Worm (Caenorhabditis elegans) whole organism, L2 larva: Measurements from ENCODE around the gene srw-42.

Source experiments
- blmp-1 ChIP-seq: sonication (generic microtip); optimal IDR thresholded peaks from 2 replicates; lab custom pipeline; 2017; ENCODE audit warnings: missing genetic modification characterization, mild to moderate bottlenecking, missing compliant biosample characterization, antibody characterized with exemption, moderate library complexity; ENCODE audit not compliant: insufficient read depth
- snpc-4 ChIP-seq: fragments of 150-350 bp; optimal IDR thresholded peaks from 2 replicates; lab custom pipeline; 2014; ENCODE audit warnings: missing biosample characterization, missing genetic modification characterization

DNA sequence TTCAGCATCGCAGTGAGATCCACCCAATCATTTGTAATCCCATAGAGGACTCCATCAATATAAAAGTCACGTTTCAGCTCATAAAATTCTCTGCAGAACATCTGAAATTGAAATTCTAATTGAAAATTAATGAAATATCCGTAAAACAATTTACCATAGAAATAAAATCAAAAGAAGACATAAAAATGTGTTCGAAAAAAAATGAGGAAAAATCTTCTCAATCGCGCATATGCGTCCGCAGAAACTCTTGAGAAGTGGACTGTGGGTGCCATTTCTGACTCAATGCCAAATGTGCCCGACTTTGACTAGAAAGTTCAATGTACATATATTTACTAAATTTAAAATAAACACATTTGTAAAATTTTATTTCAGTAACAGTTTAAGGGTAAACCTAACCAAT is 25.2 kb downstream of the srw-42 start, which contains the start of gene F14F8.9:
- TF ChIP-seq blmp-1 (tag; lab: Kevin White, UChicago): no peak
- TF ChIP-seq snpc-4 (tag; lab: Kevin White, UChicago): no peak
